Worm (Caenorhabditis elegans) whole organism, L1 larva: ENCODE data around the gene F40A3.3.

Source experiments
- ama-1 ChIP-seq: fragments of 150-350 bp; optimal IDR thresholded peaks from 2 replicates; lab custom pipeline; 2014
- efl-3 ChIP-seq: fragments of 200-800 bp; sonication (Bioruptor generic); optimal IDR thresholded peaks from 2 replicates; lab custom pipeline; 2018; ENCODE audit warnings: mild to moderate bottlenecking, missing genetic modification characterization, missing compliant biosample characterization
- egl-27 ChIP-seq, 2 experiments: fragments of 150-350 bp in 1 of 2; sonication (generic microtip); optimal IDR thresholded peaks; 3 replicates each; lab custom pipeline; 2017 to 2018; ENCODE audit warnings: missing biosample characterization in 2 of 2, missing genetic modification characterization in 2 of 2, missing genetic modification reagents in 2 of 2
- lin-13 ChIP-seq: fragments of 150-350 bp; optimal IDR thresholded peaks from 2 replicates; lab custom pipeline; 2014; ENCODE audit warnings: missing biosample characterization, missing genetic modification reagents, missing genetic modification characterization
- mef-2 ChIP-seq: fragments of 150-350 bp; optimal IDR thresholded peaks from 2 replicates; lab custom pipeline; 2014; ENCODE audit warnings: missing biosample characterization, missing genetic modification characterization
- nhr-76 ChIP-seq: sonication (generic microtip); optimal IDR thresholded peaks from 2 replicates; lab custom pipeline; 2017; ENCODE audit warnings: missing biosample characterization, missing genetic modification characterization
- sox-4 ChIP-seq: sonication (generic microtip); optimal IDR thresholded peaks from 2 replicates; lab custom pipeline; 2016; ENCODE audit warnings: missing genetic modification characterization, missing compliant biosample characterization
- tbx-2 ChIP-seq: sonication (generic microtip); optimal IDR thresholded peaks from 2 replicates; lab custom pipeline; 2016; ENCODE audit warnings: missing genetic modification characterization, missing compliant biosample characterization
- unc-30 ChIP-seq: sonication (generic microtip); optimal IDR thresholded peaks from 2 replicates; lab custom pipeline; 2017; ENCODE audit warnings: missing biosample characterization, missing genetic modification characterization
- unc-62 ChIP-seq: fragments of 150-350 bp; optimal IDR thresholded peaks from 2 replicates; lab custom pipeline; 2014; ENCODE audit warnings: missing biosample characterization, missing genetic modification reagents, missing genetic modification characterization
- unc-98 ChIP-seq: fragments of 200-800 bp; sonication (Bioruptor generic); IDR thresholded peaks from 2 replicates; pipeline ENCODE4 v1.3.6; 2022; ENCODE audit warnings: missing genetic modification characterization, missing compliant biosample characterization

DNA sequence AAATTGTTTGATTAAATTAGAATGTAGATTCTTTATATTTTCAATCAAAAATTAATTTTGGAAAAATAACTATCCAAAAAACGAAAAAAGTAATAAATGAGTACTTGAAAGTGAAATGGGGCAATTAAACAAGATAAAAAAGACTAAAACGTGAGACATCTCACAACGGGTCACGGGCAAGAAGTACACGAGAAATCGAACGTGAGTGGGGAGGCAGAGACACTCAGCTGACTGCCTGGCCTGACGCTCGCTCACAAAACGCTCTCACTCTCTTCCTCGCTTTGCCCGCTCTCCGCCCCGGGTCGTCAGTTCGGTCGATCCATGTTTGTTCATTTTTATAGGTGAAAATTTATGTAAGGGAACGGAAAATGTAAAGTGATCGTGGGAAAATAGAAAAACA is 29.0 kb upstream of the F40A3.3 start:
- TF ChIP-seq unc-62 (GFP tag; lab: Kevin White, UChicago), result no peak
- TF ChIP-seq ama-1 (lab: Kevin White, UChicago), result no peak
- no peak for TF ChIP-seq unc-98
- TF ChIP-seq efl-3 (GFP tag; lab: Kevin White, UChicago), result no peak
- no peak for TF ChIP-seq egl-27 (tag; optimal IDR thresholded peaks at IDR 0.05; lab: Kevin White, UChicago)
- TF ChIP-seq lin-13 (GFP tag; lab: Kevin White, UChicago), result no peak
- no peak for TF ChIP-seq unc-30 (tag; lab: Kevin White, UChicago)
- TF ChIP-seq mef-2 (tag; lab: Kevin White, UChicago), result no peak
- no peak for TF ChIP-seq nhr-76 (tag; lab: Kevin White, UChicago)
- TF ChIP-seq sox-4 (tag; lab: Kevin White, UChicago), result no peak
- no peak for TF ChIP-seq tbx-2 (tag; lab: Kevin White, UChicago)
